Fruit fly (Drosophila melanogaster): Measurements from ENCODE around the gene CG13775.
A peak's percentile ranks its signal among the peaks of the same experiment; 100 is the strongest.

DNA sequence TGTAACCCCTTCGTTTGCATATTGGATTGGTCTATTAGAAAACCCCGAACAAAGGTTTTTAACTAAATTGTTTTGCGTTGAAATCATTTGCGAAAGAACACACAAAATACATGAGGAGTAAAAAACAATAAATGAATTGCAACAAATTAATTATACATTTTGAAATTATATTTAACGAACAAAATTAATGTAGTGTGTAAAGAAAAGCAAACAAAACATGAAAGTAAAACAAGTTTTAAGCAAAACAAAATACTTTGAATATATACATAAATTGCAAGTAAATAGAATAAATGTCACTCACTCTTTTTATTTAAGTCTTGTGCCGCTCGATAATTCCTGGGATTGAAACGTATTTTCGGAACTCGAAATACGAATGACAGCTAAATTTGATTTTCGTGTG, 24.9 kb downstream of the CG13775 start, which contains the start of gene CG43232:
- TF ChIP-seq kay (GFP tag; ENCODE audit: borderline replicate concordance) (peak; percentile 78), cic (GFP tag; optimal IDR thresholded peaks at IDR 0.05) (no peak), CG7101 (tag; optimal IDR thresholded peaks at IDR 0.05) (no peak), tj (GFP tag; optimal IDR thresholded peaks at IDR 0.05) (no peak), Mnt (GFP tag; optimal IDR thresholded peaks at IDR 0.05) (no peak)
